Worm (Caenorhabditis elegans): ENCODE results near the gene pssy-2.

The pssy-2 gene

ce11 chrIII:13436843-13437242 lies 34.8 kb upstream of the pssy-2 start, which contains the start of gene F45G2.9:
Gene F45G2.9 (minus strand): TSS chrIII:13436943.
- TF ChIP-seq lag-1 (GFP tag; IDR thresholded peaks at IDR 0.05) (no peak), F22D6.2 (tag; optimal IDR thresholded peaks at IDR 0.05) (no peak), T26A5.8 (tag; optimal IDR thresholded peaks at IDR 0.05) (no peak), hlh-12 (tag; optimal IDR thresholded peaks at IDR 0.05) (no peak), tbp1 (GFP tag; optimal IDR thresholded peaks at IDR 0.05) (no peak), F49E8.2 (tag; optimal IDR thresholded peaks at IDR 0.05; ENCODE audit: insufficient read depth) (no peak), ZK185.1 (tag; optimal IDR thresholded peaks at IDR 0.05; ENCODE audit: poor library complexity, severe bottlenecking) (no peak), unc-130 (GFP tag; optimal IDR thresholded peaks at IDR 0.05) (no peak), Y79H2A.3 (GFP tag; conservative IDR thresholded peaks at IDR 0.05) (no peak), mel-28 (tag; optimal IDR thresholded peaks at IDR 0.05; ENCODE audit: borderline replicate concordance) (no peak), madf-6 (GFP tag; IDR thresholded peaks at IDR 0.05) (no peak), C17E4.6 (GFP tag; IDR thresholded peaks at IDR 0.05) (no peak), akir-1 (GFP tag; optimal IDR thresholded peaks at IDR 0.05) (no peak), xnd-1 (tag; optimal IDR thresholded peaks at IDR 0.05) (no peak), sdz-38 (tag; optimal IDR thresholded peaks at IDR 0.05) (no peak), sptf-2 (GFP tag; optimal IDR thresholded peaks at IDR 0.05) (no peak), aptf-2 (GFP tag; conservative IDR thresholded peaks at IDR 0.05) (no peak), ceh-27 (GFP tag; optimal IDR thresholded peaks at IDR 0.05) (no peak)

DNA sequence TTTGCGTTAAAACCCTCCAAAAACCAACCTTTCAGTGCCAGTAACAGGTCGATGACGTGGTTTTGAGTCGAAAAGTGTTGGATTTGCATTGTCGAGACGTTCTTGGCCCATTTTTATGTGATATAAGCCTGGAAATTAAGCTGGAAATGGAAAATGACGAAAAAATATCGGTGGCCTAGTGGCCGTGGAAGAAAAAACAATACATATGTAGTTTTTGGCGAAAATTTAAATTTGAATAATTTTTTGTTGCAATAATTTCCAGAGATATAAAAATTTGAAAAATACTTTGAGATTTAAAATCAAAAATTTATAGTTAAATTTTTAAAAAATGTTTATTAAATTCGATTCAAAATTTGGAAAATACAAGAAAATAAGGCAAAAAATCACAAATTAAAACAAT lies 32.2 kb upstream of the pssy-2 start, which contains the start of gene ciao-2B:
Gene ciao-2B (minus strand): TSS at position 130 of the 400 bp plus-strand sequence.
- peak in 1 of 3 experiments; percentile 64 for TF ChIP-seq lin-35 (GFP tag; optimal IDR thresholded peaks at IDR 0.05)
- 0 out of 2 replicates have a peak, but pooled peaks have one; percentile 11 for TF ChIP-seq hsf-1 (GFP tag; IDR thresholded peaks at IDR 0.05)
- peak; percentile 39 for TF ChIP-seq lin-54 (GFP tag; optimal IDR thresholded peaks at IDR 0.05)
- no peak for TF ChIP-seq ccch-3 (GFP tag; optimal IDR thresholded peaks at IDR 0.05)

- peak; percentile 91 for TF ChIP-seq hsf-1 (GFP tag; IDR thresholded peaks at IDR 0.05)
Measured at ce11 chrIII:13446865-13447264, 24.7 kb upstream of the pssy-2 start.

DNA sequence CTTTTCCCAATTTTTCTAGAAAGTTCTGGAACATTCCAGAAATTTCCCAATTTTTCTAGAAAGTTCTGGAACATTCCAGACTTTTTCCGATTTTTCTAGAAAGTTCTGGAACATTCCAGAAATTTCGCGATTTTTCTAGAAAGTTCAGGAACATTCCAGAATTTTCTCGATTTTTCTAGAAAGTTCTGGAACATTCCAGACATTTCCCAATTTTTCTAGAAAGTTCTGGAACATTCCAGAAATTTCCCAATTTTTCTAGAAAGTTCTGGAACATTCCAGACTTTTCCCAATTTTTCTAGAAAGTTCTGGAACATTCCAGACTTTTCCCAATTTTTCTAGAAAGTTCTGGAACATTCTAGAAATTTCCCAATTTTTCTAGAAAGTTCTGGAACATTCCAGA lies 24.2 kb upstream of the pssy-2 start:
- TF ChIP-seq cebp-2 (GFP tag; IDR thresholded peaks at IDR 0.05): peak; percentile 18; the same call in 1 of the 2 replicates
- 0 out of 2 replicates have a peak, but pooled peaks have one; percentile 45 for TF ChIP-seq bed-1 (GFP tag; IDR thresholded peaks at IDR 0.05)
- peak; percentile 32; the same call in 1 of the 2 replicates for TF ChIP-seq mcd-1 (GFP tag; IDR thresholded peaks at IDR 0.05)
- 0 out of 2 replicates have a peak, but pooled peaks have one; percentile 7 for TF ChIP-seq madf-3 (GFP tag; IDR thresholded peaks at IDR 0.05)
- peak; percentile 65; the same call in 1 of the 2 replicates for TF ChIP-seq Y67H2A.10 (GFP tag; conservative IDR thresholded peaks at IDR 0.05)
- peak; percentile 40; the same call in 1 of the 2 replicates for TF ChIP-seq F33H1.4 (GFP tag; IDR thresholded peaks at IDR 0.05)
- peak; percentile 99 for TF ChIP-seq hsf-1 (GFP tag; IDR thresholded peaks at IDR 0.05)
- peak; percentile 92 for TF ChIP-seq rcor-1 (GFP tag; IDR thresholded peaks at IDR 0.05)
- peak; percentile 93 for TF ChIP-seq ceh-40 (GFP tag; IDR thresholded peaks at IDR 0.05)
- peak; percentile 90 for TF ChIP-seq pbrm-1 (GFP tag; IDR thresholded peaks at IDR 0.05)
- TF ChIP-seq ekl-4 (GFP tag; IDR thresholded peaks at IDR 0.05): peak; percentile 87
- TF ChIP-seq D2030.7 (GFP tag; IDR thresholded peaks at IDR 0.05): peak; percentile 58
- 0 out of 2 replicates have a peak, but pooled peaks have one; percentile 12 for TF ChIP-seq hmg-1.2 (GFP tag; IDR thresholded peaks at IDR 0.05)
- peak; percentile 81 for TF ChIP-seq Y53F4B.3 (GFP tag; IDR thresholded peaks at IDR 0.05)
- peak; percentile 65 for TF ChIP-seq madf-6 (GFP tag; IDR thresholded peaks at IDR 0.05)
- peak; percentile 29; the same call in 1 of the 2 replicates for TF ChIP-seq let-526 (GFP tag; IDR thresholded peaks at IDR 0.05)
- TF ChIP-seq dox-1 (GFP tag; IDR thresholded peaks at IDR 0.05): peak; percentile 99
- TF ChIP-seq nfyb-1 (GFP tag; IDR thresholded peaks at IDR 0.05): peak; percentile 87
- TF ChIP-seq B0019.2 (GFP tag; conservative IDR thresholded peaks at IDR 0.05): peak; percentile 66; the same call in 1 of the 2 replicates
- peak; percentile 96 for TF ChIP-seq aptf-3 (GFP tag; IDR thresholded peaks at IDR 0.05)
- TF ChIP-seq Y95B8A.8 (GFP tag; IDR thresholded peaks at IDR 0.05): peak; percentile 47; the same call in 1 of the 2 replicates
- peak; percentile 86 for TF ChIP-seq F39B2.1 (GFP tag; IDR thresholded peaks at IDR 0.05)
- TF ChIP-seq egrh-3 (GFP tag; IDR thresholded peaks at IDR 0.05): peak; percentile 69
- peak; percentile 81 for TF ChIP-seq attf-6 (GFP tag; IDR thresholded peaks at IDR 0.05)

All from whole organism, young adult.